Worm (Caenorhabditis elegans) whole organism, L1 larva: Measurements from ENCODE around the gene K10C2.2.

Experiments used
- pag-3 ChIP-seq: sonication (generic microtip); optimal IDR thresholded peaks from 2 replicates; lab custom pipeline; 2017; ENCODE audit warnings: missing genetic modification characterization, mild to moderate bottlenecking, missing compliant biosample characterization, antibody characterized with exemption, borderline replicate concordance; ENCODE audit not compliant: insufficient read depth
- snpc-4 ChIP-seq: fragments of 150-350 bp; optimal IDR thresholded peaks from 2 replicates; lab custom pipeline; 2014; ENCODE audit warnings: missing biosample characterization, missing genetic modification characterization

ce11 chrX:6448866-6449400, 15.3 kb upstream of the K10C2.2 start, which contains the start of gene fah-1:
- no peak for TF ChIP-seq snpc-4 (tag; lab: Kevin White, UChicago)
- TF ChIP-seq pag-3 (tag; lab: Kevin White, UChicago): peak; percentile 89
